Fruit fly (Drosophila melanogaster): ENCODE results near the gene GXIVsPLA2.

The GXIVsPLA2 gene

dm6 chr3L:15987635-15988034 lies 32.7 kb downstream of the GXIVsPLA2 start, which contains the start of gene PolD1:
TSS of gene PolD1 (minus strand) at chr3L:15987815.
- TF ChIP-seq Dfd (GFP tag; optimal IDR thresholded peaks at IDR 0.05): no peak
- no peak for TF ChIP-seq HLH106 (tag; optimal IDR thresholded peaks at IDR 0.05)
- TF ChIP-seq pan (optimal IDR thresholded peaks at IDR 0.05): no peak
- no peak for TF ChIP-seq ey (GFP tag; optimal IDR thresholded peaks at IDR 0.05)
- no peak for TF ChIP-seq h (GFP tag; optimal IDR thresholded peaks at IDR 0.05)
- TF ChIP-seq CG32264 (GFP tag; optimal IDR thresholded peaks at IDR 0.05): no peak
- no peak for TF ChIP-seq Dif (GFP tag; optimal IDR thresholded peaks at IDR 0.05; ENCODE audit: partially characterized antibody)
- TF ChIP-seq Rel (GFP tag; optimal IDR thresholded peaks at IDR 0.05): no peak
- no peak for TF ChIP-seq Rel (tag; optimal IDR thresholded peaks at IDR 0.05)
- TF ChIP-seq woc (GFP tag; optimal IDR thresholded peaks at IDR 0.05): no peak

dm6 chr3L:15988039-15988546 lies 33.2 kb downstream of the GXIVsPLA2 start, which contains the start of gene Hip14:
TSS of gene Hip14 (plus strand) at chr3L:15988236.
- TF ChIP-seq sv (GFP tag; optimal IDR thresholded peaks at IDR 0.05) (peak; percentile 8), Sp1 (GFP tag; optimal IDR thresholded peaks at IDR 0.05) (no peak), brk (GFP tag; optimal IDR thresholded peaks at IDR 0.05) (no peak), foxo (GFP tag; optimal IDR thresholded peaks at IDR 0.05) (peak in 1 of 2 experiments; percentile 43), Dif (GFP tag; optimal IDR thresholded peaks at IDR 0.05; ENCODE audit: partially characterized antibody) (no peak), usp (GFP tag; optimal IDR thresholded peaks at IDR 0.05) (no peak), CrebA (GFP tag; optimal IDR thresholded peaks at IDR 0.05; ENCODE audit: borderline replicate concordance) (no peak), Hr78 (GFP tag; optimal IDR thresholded peaks at IDR 0.05) (no peak), CG32264 (GFP tag; optimal IDR thresholded peaks at IDR 0.05) (no peak), jim (GFP tag; optimal IDR thresholded peaks at IDR 0.05) (no peak), Hr83 (GFP tag; optimal IDR thresholded peaks at IDR 0.05; ENCODE audit: poor library complexity, severe bottlenecking) (no peak), Dfd (GFP tag; optimal IDR thresholded peaks at IDR 0.05) (no peak), CG9705 (GFP tag; optimal IDR thresholded peaks at IDR 0.05) (no peak), Mio (GFP tag; optimal IDR thresholded peaks at IDR 0.05) (no peak), GATAd (GFP tag; optimal IDR thresholded peaks at IDR 0.05) (no peak), Rel (GFP tag; optimal IDR thresholded peaks at IDR 0.05) (no peak), Rel (tag; optimal IDR thresholded peaks at IDR 0.05) (peak; percentile 99), pan (optimal IDR thresholded peaks at IDR 0.05) (no peak), dsf (GFP tag; optimal IDR thresholded peaks at IDR 0.05; ENCODE audit: borderline replicate concordance) (peak; percentile 52), N (GFP tag; optimal IDR thresholded peaks at IDR 0.05) (no peak), br (GFP tag; optimal IDR thresholded peaks at IDR 0.05) (peak; percentile 9), HLH106 (tag; optimal IDR thresholded peaks at IDR 0.05) (no peak), OdsH (GFP tag; optimal IDR thresholded peaks at IDR 0.05) (peak; percentile 35), Myc (optimal IDR thresholded peaks at IDR 0.05) (peak; percentile 25), fru (GFP tag; optimal IDR thresholded peaks at IDR 0.05) (peak; percentile 43), rgr (GFP tag; optimal IDR thresholded peaks at IDR 0.05) (peak; percentile 47), psq (GFP tag; optimal IDR thresholded peaks at IDR 0.05) (peak; percentile 29), Abd-B (GFP tag; optimal IDR thresholded peaks at IDR 0.05) (no peak), h (GFP tag; optimal IDR thresholded peaks at IDR 0.05) (peak; percentile 35), lola (GFP tag; optimal IDR thresholded peaks at IDR 0.05) (no peak), woc (GFP tag; optimal IDR thresholded peaks at IDR 0.05) (peak; percentile 45), Jra (GFP tag; optimal IDR thresholded peaks at IDR 0.05) (no peak), dmrt93B (GFP tag; optimal IDR thresholded peaks at IDR 0.05) (no peak), ey (GFP tag; optimal IDR thresholded peaks at IDR 0.05) (peak; percentile 26), Hnf4 (GFP tag; optimal IDR thresholded peaks at IDR 0.05) (no peak), dl (GFP tag; optimal IDR thresholded peaks at IDR 0.05; ENCODE audit: insufficient read depth in 1 of 2, partially characterized antibody in 2 of 2) (no peak), sage (GFP tag; optimal IDR thresholded peaks at IDR 0.05) (no peak), tai (GFP tag; optimal IDR thresholded peaks at IDR 0.05) (no peak), Vsx2 (GFP tag; optimal IDR thresholded peaks at IDR 0.05; ENCODE audit: partially characterized antibody) (no peak)
